Worm (Caenorhabditis elegans) whole organism, late embryonic: ENCODE measurements around the gene F42G4.5.

Experiments used
- ets-4 ChIP-seq: sonication (generic microtip); optimal IDR thresholded peaks from 2 replicates; lab custom pipeline; 2016; ENCODE audit warnings: missing genetic modification characterization, missing compliant biosample characterization
- fkh-10 ChIP-seq: fragments of 150-350 bp; optimal IDR thresholded peaks from 2 replicates; lab custom pipeline; 2014; ENCODE audit warnings: missing biosample characterization, missing genetic modification reagents, missing genetic modification characterization
- lin-11 ChIP-seq: fragments of 200-800 bp; sonication (Bioruptor generic); optimal IDR thresholded peaks from 2 replicates; lab custom pipeline; 2018; ENCODE audit warnings: mild to moderate bottlenecking, missing genetic modification characterization, missing compliant biosample characterization
- nhr-11 ChIP-seq: fragments of 150-350 bp; optimal IDR thresholded peaks from 2 replicates; lab custom pipeline; 2014; ENCODE audit warnings: missing biosample characterization, missing genetic modification characterization
- pqm-1 ChIP-seq: sonication (generic microtip); optimal IDR thresholded peaks from 2 replicates; lab custom pipeline; 2016; ENCODE audit warnings: missing genetic modification characterization, missing compliant biosample characterization
- sox-4 ChIP-seq: sonication (generic microtip); optimal IDR thresholded peaks from 2 replicates; lab custom pipeline; 2017; ENCODE audit warnings: mild to moderate bottlenecking, missing genetic modification characterization, inconsistent platforms, missing compliant biosample characterization
- unc-42 ChIP-seq: sonication (generic microtip); optimal IDR thresholded peaks from 2 replicates; lab custom pipeline; 2016; ENCODE audit warnings: missing genotype, missing genetic modification characterization, missing compliant biosample characterization
- unc-55 ChIP-seq: sonication (generic microtip); optimal IDR thresholded peaks from 2 replicates; lab custom pipeline; 2017; ENCODE audit warnings: missing biosample characterization, missing genetic modification reagents, missing genetic modification characterization

ce11 chrII:13091123-13091522 lies 17.8 kb downstream of the F42G4.5 start, which contains the start of gene Y81G3A.4:
- TF ChIP-seq fkh-10 (GFP tag; lab: Kevin White, UChicago), result no peak
- TF ChIP-seq lin-11 (tag; lab: Kevin White, UChicago), result no peak
- TF ChIP-seq pqm-1 (tag; lab: Kevin White, UChicago), result no peak
- TF ChIP-seq nhr-11 (tag; lab: Kevin White, UChicago), result no peak
- TF ChIP-seq sox-4 (tag; lab: Kevin White, UChicago), result no peak
- TF ChIP-seq unc-55 (GFP tag; lab: Kevin White, UChicago), result no peak
- TF ChIP-seq unc-42 (tag; lab: Kevin White, UChicago), result no peak
- no peak for TF ChIP-seq ets-4 (tag; lab: Kevin White, UChicago)
